Fruit fly (Drosophila melanogaster) whole organism, prepupa: ENCODE data around the gene Setd3.

Source experiments
- Blimp-1 ChIP-seq: fragments of 200-800 bp; sonication (Bioruptor generic); optimal IDR thresholded peaks from 3 replicates; lab custom pipeline; 2017; ENCODE audit warnings: missing biosample characterization, missing genetic modification characterization, mild to moderate bottlenecking, moderate library complexity, missing genetic modification reagents
- CG10631 ChIP-seq: fragments of 200-800 bp; sonication (Bioruptor generic); optimal IDR thresholded peaks from 2 replicates; lab custom pipeline; 2016; ENCODE audit warnings: missing biosample characterization, missing genetic modification characterization
- CG10669 ChIP-seq: fragments of 200-800 bp; sonication (Bioruptor generic); optimal IDR thresholded peaks from 3 replicates; lab custom pipeline; 2018; ENCODE audit warnings: missing biosample characterization, mild to moderate bottlenecking, missing genetic modification characterization, moderate library complexity
- CG11294 ChIP-seq: fragments of 200-800 bp; sonication (Bioruptor generic); IDR thresholded peaks from 2 replicates; pipeline ENCODE4 v1.3.6; 2022; ENCODE audit warnings: missing biosample characterization, missing genetic modification characterization
- CG11762 ChIP-seq: fragments of 200-800 bp; sonication (Bioruptor generic); optimal IDR thresholded peaks from 3 replicates; lab custom pipeline; 2016; ENCODE audit warnings: missing biosample characterization, missing genetic modification characterization; ENCODE audit not compliant: insufficient read depth
- CG11902 ChIP-seq: fragments of 200-800 bp; sonication (Bioruptor generic); optimal IDR thresholded peaks from 3 replicates; lab custom pipeline; 2016; ENCODE audit warnings: missing biosample characterization, missing genetic modification characterization
- CG15336 ChIP-seq: fragments of 200-800 bp; sonication (Bioruptor generic); IDR thresholded peaks from 2 replicates; pipeline ENCODE4 v1.3.6; 2022; ENCODE audit warnings: missing biosample characterization, missing genetic modification characterization
- CG1621 ChIP-seq: fragments of 200-800 bp; sonication (Bioruptor generic); optimal IDR thresholded peaks from 3 replicates; lab custom pipeline; 2018; ENCODE audit warnings: missing biosample characterization, mild to moderate bottlenecking, missing genetic modification characterization
- CG16779 ChIP-seq: fragments of 200-800 bp; sonication (Bioruptor generic); optimal IDR thresholded peaks from 3 replicates; lab custom pipeline; 2017; ENCODE audit warnings: missing biosample characterization, mild to moderate bottlenecking, missing genetic modification characterization
- CG32006 ChIP-seq: fragments of 200-800 bp; sonication (Bioruptor generic); optimal IDR thresholded peaks from 3 replicates; lab custom pipeline; 2017; ENCODE audit warnings: missing biosample characterization, mild to moderate bottlenecking, missing genetic modification characterization
- CG34406 ChIP-seq: fragments of 200-800 bp; sonication (Bioruptor generic); optimal IDR thresholded peaks from 3 replicates; lab custom pipeline; 2016; ENCODE audit warnings: missing biosample characterization, missing genetic modification characterization
- CG3919 ChIP-seq: fragments of 200-800 bp; sonication (Bioruptor generic); optimal IDR thresholded peaks from 3 replicates; lab custom pipeline; 2016; ENCODE audit warnings: missing biosample characterization, missing genetic modification characterization
- CG4318 ChIP-seq: fragments of 200-800 bp; sonication (Bioruptor generic); optimal IDR thresholded peaks from 3 replicates; lab custom pipeline; 2017; ENCODE audit warnings: missing biosample characterization, mild to moderate bottlenecking, missing genetic modification characterization
- CG6163 ChIP-seq: fragments of 200-800 bp; sonication (Bioruptor generic); IDR thresholded peaks from 3 replicates; pipeline ENCODE4 v1.3.6; 2022; ENCODE audit warnings: missing biosample characterization, missing genetic modification characterization
- CG6276 ChIP-seq: fragments of 200-800 bp; sonication (Bioruptor generic); optimal IDR thresholded peaks from 2 replicates; lab custom pipeline; 2017; ENCODE audit warnings: missing biosample characterization, mild to moderate bottlenecking, missing genetic modification characterization
- CG6792 ChIP-seq: fragments of 200-800 bp; sonication (Bioruptor generic); optimal IDR thresholded peaks from 3 replicates; lab custom pipeline; 2016; ENCODE audit warnings: missing biosample characterization, missing genetic modification characterization
- CG6808 ChIP-seq: fragments of 200-800 bp; sonication (Bioruptor generic); optimal IDR thresholded peaks from 3 replicates; lab custom pipeline; 2017; ENCODE audit warnings: missing biosample characterization, missing genetic modification characterization, mild to moderate bottlenecking, moderate library complexity, missing genetic modification reagents
- CG6854 ChIP-seq: fragments of 200-800 bp; sonication (Bioruptor generic); optimal IDR thresholded peaks from 2 replicates; lab custom pipeline; 2017; ENCODE audit warnings: missing biosample characterization, mild to moderate bottlenecking, missing genetic modification characterization
- CG8119 ChIP-seq: fragments of 200-800 bp; sonication (Bioruptor generic); IDR thresholded peaks from 3 replicates; pipeline ENCODE4 v1.3.6; 2022; ENCODE audit warnings: missing biosample characterization, missing genetic modification characterization
- CG8319 ChIP-seq: fragments of 200-800 bp; sonication (Bioruptor generic); optimal IDR thresholded peaks from 3 replicates; lab custom pipeline; 2016; ENCODE audit warnings: missing biosample characterization, missing genetic modification characterization
- CG8632 ChIP-seq: fragments of 200-800 bp; sonication (Bioruptor generic); optimal IDR thresholded peaks from 3 replicates; lab custom pipeline; 2016; ENCODE audit warnings: missing biosample characterization, missing genetic modification characterization
- CG9139 ChIP-seq: fragments of 200-800 bp; sonication (Bioruptor generic); optimal IDR thresholded peaks from 3 replicates; lab custom pipeline; 2017; ENCODE audit warnings: missing biosample characterization, mild to moderate bottlenecking, missing genetic modification characterization
- Eip75B ChIP-seq: fragments of 200-800 bp; sonication (Bioruptor generic); optimal IDR thresholded peaks from 3 replicates; lab custom pipeline; 2016; ENCODE audit warnings: missing biosample characterization, missing genetic modification characterization
- Eip78C ChIP-seq: fragments of 200-800 bp; sonication (Bioruptor generic); peaks from one replicate; lab custom pipeline; 2016; ENCODE audit warnings: missing biosample characterization, missing genetic modification characterization
- Ets96B ChIP-seq: fragments of 200-800 bp; optimal IDR thresholded peaks from 2 replicates; lab custom pipeline; 2019; ENCODE audit warnings: missing biosample characterization, mild to moderate bottlenecking, missing genetic modification characterization, moderate library complexity
- Gug ChIP-seq: fragments of 200-800 bp; sonication (Bioruptor generic); IDR thresholded peaks from 2 replicates; pipeline ENCODE4 v1.3.6; 2022; ENCODE audit warnings: missing biosample characterization, missing genetic modification characterization
- Hr38 ChIP-seq: sonication (Bioruptor generic); optimal IDR thresholded peaks from 2 replicates; lab custom pipeline; 2016; ENCODE audit warnings: missing biosample characterization, missing genetic modification characterization
- Hr4 ChIP-seq: fragments of 200-800 bp; sonication (Bioruptor generic); optimal IDR thresholded peaks from 3 replicates; lab custom pipeline; 2016; ENCODE audit warnings: missing biosample characterization, missing genetic modification characterization
- Lpt ChIP-seq: fragments of 200-800 bp; sonication (Bioruptor generic); optimal IDR thresholded peaks from 3 replicates; lab custom pipeline; 2016; ENCODE audit warnings: missing biosample characterization, missing genetic modification characterization
- OdsH ChIP-seq: fragments of 200-800 bp; sonication (Bioruptor generic); optimal IDR thresholded peaks from 3 replicates; lab custom pipeline; 2016; ENCODE audit warnings: missing biosample characterization, missing genetic modification characterization
- Smox ChIP-seq: fragments of 200-800 bp; sonication (Bioruptor generic); optimal IDR thresholded peaks from 3 replicates; lab custom pipeline; 2016; ENCODE audit warnings: missing biosample characterization, missing genetic modification characterization
- Sox102F ChIP-seq: fragments of 200-800 bp; sonication (Bioruptor generic); optimal IDR thresholded peaks from 2 replicates; lab custom pipeline; 2016; ENCODE audit warnings: missing biosample characterization, mild to moderate bottlenecking, missing genetic modification characterization
- Sox15 ChIP-seq: fragments of 200-800 bp; sonication (Bioruptor generic); optimal IDR thresholded peaks from 3 replicates; lab custom pipeline; 2016; ENCODE audit warnings: missing biosample characterization, missing genetic modification characterization
- acj6 ChIP-seq: fragments of 200-800 bp; sonication (Bioruptor generic); optimal IDR thresholded peaks from 3 replicates; lab custom pipeline; 2016; ENCODE audit warnings: missing biosample characterization, missing genetic modification characterization
- cyc ChIP-seq: fragments of 200-800 bp; sonication (Bioruptor generic); optimal IDR thresholded peaks from 3 replicates; lab custom pipeline; 2016; ENCODE audit warnings: missing biosample characterization, missing genetic modification characterization
- dac ChIP-seq: fragments of 200-800 bp; sonication (Bioruptor generic); optimal IDR thresholded peaks from 2 replicates; lab custom pipeline; 2017; ENCODE audit warnings: missing biosample characterization, mild to moderate bottlenecking, missing genetic modification characterization
- dsx ChIP-seq: fragments of 200-800 bp; optimal IDR thresholded peaks from 3 replicates; lab custom pipeline; 2019; ENCODE audit warnings: missing biosample characterization, mild to moderate bottlenecking, missing genetic modification characterization, moderate library complexity; ENCODE audit not compliant: poor library complexity, severe bottlenecking
- eg ChIP-seq: fragments of 200-800 bp; sonication (Bioruptor generic); IDR thresholded peaks from 3 replicates; pipeline ENCODE4 v1.3.6; 2022; ENCODE audit warnings: missing biosample characterization, missing genetic modification characterization
- fd59A ChIP-seq: fragments of 200-800 bp; sonication (Bioruptor generic); optimal IDR thresholded peaks from 2 replicates; lab custom pipeline; 2017; ENCODE audit warnings: missing biosample characterization, mild to moderate bottlenecking, missing genetic modification characterization, missing genetic modification reagents
- fkh ChIP-seq: fragments of 200-800 bp; sonication (Bioruptor generic); optimal IDR thresholded peaks from 3 replicates; lab custom pipeline; 2017; ENCODE audit warnings: missing biosample characterization, mild to moderate bottlenecking, missing genetic modification characterization, moderate library complexity
- lz ChIP-seq: fragments of 200-800 bp; sonication (Bioruptor generic); optimal IDR thresholded peaks from 3 replicates; lab custom pipeline; 2016; ENCODE audit warnings: missing biosample characterization, missing genetic modification characterization
- net ChIP-seq: fragments of 200-800 bp; sonication (Bioruptor generic); optimal IDR thresholded peaks from 3 replicates; lab custom pipeline; 2016; ENCODE audit warnings: missing biosample characterization, missing genetic modification characterization
- pdm3 ChIP-seq: fragments of 200-800 bp; sonication (Bioruptor generic); optimal IDR thresholded peaks from 3 replicates; lab custom pipeline; 2016; ENCODE audit warnings: missing biosample characterization, missing genetic modification characterization
- salr ChIP-seq, 2 experiments: fragments of 200-800 bp; sonication (Bioruptor generic); optimal IDR thresholded peaks; 3 replicates each; lab custom pipeline; 2016 to 2018; ENCODE audit warnings: missing biosample characterization in 2 of 2, missing genetic modification characterization in 2 of 2, mild to moderate bottlenecking in 1 of 2
- spab ChIP-seq: fragments of 200-800 bp; sonication (Bioruptor generic); optimal IDR thresholded peaks from 2 replicates; lab custom pipeline; 2017; ENCODE audit warnings: missing biosample characterization, mild to moderate bottlenecking, missing genetic modification characterization, missing genetic modification reagents
- ss ChIP-seq, 2 experiments: fragments of 200-800 bp; sonication (Bioruptor generic); optimal IDR thresholded peaks; 2 replicates in 1 of 2; 3 replicates in 1 of 2; lab custom pipeline; 2017 to 2018; ENCODE audit warnings: mild to moderate bottlenecking in 2 of 2, missing biosample characterization in 2 of 2, missing genetic modification characterization in 2 of 2, moderate library complexity in 1 of 2
- topi ChIP-seq: fragments of 200-800 bp; sonication (Bioruptor generic); optimal IDR thresholded peaks from 3 replicates; lab custom pipeline; 2016; ENCODE audit warnings: missing biosample characterization, missing genetic modification characterization
- vri ChIP-seq: fragments of 200-800 bp; sonication (Bioruptor generic); optimal IDR thresholded peaks from 3 replicates; lab custom pipeline; 2016; ENCODE audit warnings: missing biosample characterization, mild to moderate bottlenecking, missing genetic modification characterization

Gene Setd3

dm6 chrX:7000444-7001134 is 32.0 kb upstream of the Setd3 start (continued):
- TF ChIP-seq Hr38 (GFP tag; lab: Kevin White, UChicago): no peak
- peak; percentile 53 for TF ChIP-seq Eip75B (GFP tag; lab: Kevin White, UChicago)
- TF ChIP-seq CG9139 (GFP tag; lab: Kevin White, UChicago): no peak
- TF ChIP-seq Smox: peak; percentile 42
- no peak for TF ChIP-seq topi (GFP tag; lab: Kevin White, UChicago)
- no peak for TF ChIP-seq CG6854 (GFP tag; lab: Kevin White, UChicago)
- TF ChIP-seq CG8119 (GFP tag; lab: Robert Waterston, UW): no peak
- TF ChIP-seq CG11762 (GFP tag; lab: Kevin White, UChicago): no peak
- TF ChIP-seq CG32006 (GFP tag; lab: Kevin White, UChicago): peak; percentile 65

dm6 chrX:6998492-6998852 is 29.9 kb upstream of the Setd3 start, which contains the start of gene Inx2:
Inx2 (plus strand) TSS chrX:6998672.
- TF ChIP-seq CG6854 (GFP tag; lab: Kevin White, UChicago) (peak; percentile 79), Sox102F (GFP tag; lab: Kevin White, UChicago) (peak; percentile 22), CG6163 (GFP tag; lab: Robert Waterston, UW) (peak; percentile 74; the same call in 2 of the 3 replicates), CG6792 (GFP tag; lab: Kevin White, UChicago) (no peak), CG8632 (GFP tag; lab: Kevin White, UChicago) (no peak), Hr4 (GFP tag; lab: Kevin White, UChicago) (no peak), CG3919 (peak; percentile 13), Blimp-1 (no peak), acj6 (no peak), eg (GFP tag; lab: Robert Waterston, UW) (peak; percentile 62; the same call in 1 of the 3 replicates), CG15336 (GFP tag; lab: Robert Waterston, UW) (peak; percentile 48; the same call in 1 of the 2 replicates), pdm3 (GFP tag; lab: Kevin White, UChicago) (no peak), fkh (peak; percentile 71), CG32006 (GFP tag; lab: Kevin White, UChicago) (no peak), net (GFP tag; lab: Kevin White, UChicago) (no peak), lz (no peak), Gug (GFP tag; lab: Robert Waterston, UW) (0 out of 2 replicates have a peak, but pooled peaks have one; percentile 8), CG10669 (no peak), CG11294 (GFP tag; lab: Robert Waterston, UW) (no peak; the same call in 1 of the 2 replicates), Sox15 (GFP tag; lab: Kevin White, UChicago) (no peak), salr (GFP tag; optimal IDR thresholded peaks at IDR 0.05; lab: Kevin White, UChicago) (no peak), ss (GFP tag; optimal IDR thresholded peaks at IDR 0.05; lab: Kevin White, UChicago) (peak; percentile 25 to 29), CG8319 (GFP tag; lab: Kevin White, UChicago) (no peak), Lpt (GFP tag; lab: Kevin White, UChicago) (peak; percentile 24), cyc (GFP tag; lab: Kevin White, UChicago) (no peak), Ets96B (no peak), dsx (peak; percentile 39), CG9139 (GFP tag; lab: Kevin White, UChicago) (peak; percentile 42), CG1621 (peak; percentile 17), vri (GFP tag; lab: Kevin White, UChicago) (peak; percentile 65), CG10631 (GFP tag; lab: Kevin White, UChicago) (no peak), CG11902 (GFP tag; lab: Kevin White, UChicago) (no peak), topi (GFP tag; lab: Kevin White, UChicago) (no peak), CG4318 (no peak), CG6276 (GFP tag; lab: Kevin White, UChicago) (peak; percentile 5), CG34406 (GFP tag; lab: Kevin White, UChicago) (no peak), CG16779 (tag; lab: Kevin White, UChicago) (no peak), spab (no peak), OdsH (GFP tag; lab: Kevin White, UChicago) (no peak), Smox (no peak), Eip78C (peak; percentile 32), fd59A (GFP tag; lab: Kevin White, UChicago) (no peak), CG6808 (GFP tag; lab: Kevin White, UChicago) (no peak), dac (GFP tag; lab: Kevin White, UChicago) (no peak)
